Worm (Caenorhabditis elegans) whole organism, L4 larva: ENCODE results near the gene T07G12.3.

Experiments used
- F10B5.3 ChIP-seq: sonication (generic microtip); optimal IDR thresholded peaks from 2 replicates; lab custom pipeline; 2016; ENCODE audit warnings: mild to moderate bottlenecking, missing genetic modification characterization, missing compliant biosample characterization
- F44E2.7 ChIP-seq: fragments of 200-800 bp; sonication (Bioruptor generic); IDR thresholded peaks from 2 replicates; pipeline ENCODE4 v2.1.2; 2022; ENCODE audit warnings: missing genetic modification characterization, missing compliant biosample characterization
- R02D3.7 ChIP-seq: fragments of 150-350 bp; sonication (generic microtip); optimal IDR thresholded peaks from 3 replicates; lab custom pipeline; 2014; ENCODE audit warnings: missing biosample characterization, missing genetic modification characterization
- T20F7.1 ChIP-seq: fragments of 200-800 bp; sonication (Bioruptor generic); optimal IDR thresholded peaks from 2 replicates; lab custom pipeline; 2018; ENCODE audit warnings: mild to moderate bottlenecking, missing genetic modification characterization, missing compliant biosample characterization
- Y105C5A.15 ChIP-seq: fragments of 200-800 bp; sonication (Bioruptor generic); IDR thresholded peaks from 2 replicates; pipeline ENCODE4 v1.3.6; 2022; ENCODE audit warnings: missing genetic modification characterization, missing compliant biosample characterization
- Y5F2A.4 ChIP-seq: fragments of 200-800 bp; sonication (Bioruptor generic); optimal IDR thresholded peaks from 2 replicates; lab custom pipeline; 2018; ENCODE audit warnings: mild to moderate bottlenecking, missing genetic modification characterization, missing compliant biosample characterization
- Y75B8A.6 ChIP-seq: fragments of 200-800 bp; sonication (Bioruptor generic); IDR thresholded peaks from 2 replicates; pipeline ENCODE4 v1.3.6; 2022; ENCODE audit warnings: missing genetic modification reagents, missing genetic modification characterization, missing compliant biosample characterization
- aha-1 ChIP-seq: fragments of 150-350 bp; peaks from one replicate; lab custom pipeline; 2014; ENCODE audit warnings: missing biosample characterization, missing genetic modification characterization
- arid-1 ChIP-seq: fragments of 200-800 bp; sonication (Bioruptor generic); conservative IDR thresholded peaks from 2 replicates; pipeline ENCODE4 v1.3.6; 2022; ENCODE audit warnings: missing genetic modification reagents, missing genetic modification characterization, missing compliant biosample characterization
- ceh-20 ChIP-seq: fragments of 200-800 bp; sonication (Bioruptor generic); IDR thresholded peaks from 2 replicates; pipeline ENCODE4 v1.3.6; 2022; ENCODE audit warnings: missing genetic modification reagents, missing genetic modification characterization, missing compliant biosample characterization
- ceh-28 ChIP-seq: fragments of 150-350 bp; optimal IDR thresholded peaks from 2 replicates; lab custom pipeline; 2014; ENCODE audit warnings: missing biosample characterization, missing genetic modification reagents, missing genetic modification characterization
- ceh-44 ChIP-seq: fragments of 200-800 bp; sonication (Bioruptor generic); IDR thresholded peaks from 2 replicates; pipeline ENCODE4 v1.3.6; 2022; ENCODE audit warnings: missing genetic modification reagents, missing genetic modification characterization, missing compliant biosample characterization
- ceh-62 ChIP-seq: sonication (generic microtip); optimal IDR thresholded peaks from 2 replicates; lab custom pipeline; 2017; ENCODE audit warnings: missing biosample characterization, missing genetic modification characterization
- ceh-82 ChIP-seq: sonication (generic microtip); optimal IDR thresholded peaks from 2 replicates; lab custom pipeline; 2017; ENCODE audit warnings: missing biosample characterization, missing genetic modification characterization
- ces-1 ChIP-seq: fragments of 150-350 bp; sonication (generic microtip); optimal IDR thresholded peaks from 4 replicates; lab custom pipeline; 2014; ENCODE audit warnings: missing biosample characterization, missing genetic modification reagents, missing genetic modification characterization
- daf-12 ChIP-seq: fragments of 150-350 bp; optimal IDR thresholded peaks from 2 replicates; lab custom pipeline; 2014; ENCODE audit warnings: missing biosample characterization, missing genetic modification reagents, missing genetic modification characterization
- dmd-6 ChIP-seq: fragments of 200-800 bp; sonication (Bioruptor generic); IDR thresholded peaks from 2 replicates; pipeline ENCODE4 v1.3.6; 2022; ENCODE audit warnings: missing genetic modification reagents, missing genetic modification characterization, missing compliant biosample characterization
- gei-8 ChIP-seq: fragments of 200-800 bp; sonication (Bioruptor generic); optimal IDR thresholded peaks from 2 replicates; lab custom pipeline; 2018; ENCODE audit warnings: mild to moderate bottlenecking, missing genetic modification characterization, missing compliant biosample characterization
- hif-1 ChIP-seq, 2 experiments: sonication (generic microtip); optimal IDR thresholded peaks; 2 replicates each; lab custom pipeline; 2016 to 2017; ENCODE audit warnings: missing compliant biosample characterization in 2 of 2, missing genetic modification characterization in 2 of 2, missing genetic modification reagents in 2 of 2, missing genotype in 2 of 2, mild to moderate bottlenecking in 1 of 2
- hmg-1.1 ChIP-seq: fragments of 200-800 bp; sonication (Bioruptor generic); IDR thresholded peaks from 2 replicates; pipeline ENCODE4 v1.3.6; 2022; ENCODE audit warnings: missing genetic modification reagents, missing genetic modification characterization, missing compliant biosample characterization
- lin-1 ChIP-seq: fragments of 200-800 bp; sonication (Bioruptor generic); IDR thresholded peaks from 2 replicates; pipeline ENCODE4 v1.3.6; 2022; ENCODE audit warnings: missing genetic modification reagents, missing genetic modification characterization, missing compliant biosample characterization
- lin-38 ChIP-seq: fragments of 200-800 bp; sonication (Bioruptor generic); IDR thresholded peaks from 2 replicates; pipeline ENCODE4 v1.3.6; 2022; ENCODE audit warnings: missing genetic modification reagents, missing genetic modification characterization, missing compliant biosample characterization
- madf-5 ChIP-seq, 2 experiments: fragments of 200-800 bp; sonication (Bioruptor generic); IDR thresholded peaks; 2 replicates each; pipeline ENCODE4 v1.3.6; 2022; ENCODE audit warnings: missing compliant biosample characterization in 2 of 2, missing genetic modification characterization in 2 of 2
- madf-9 ChIP-seq: fragments of 200-800 bp; sonication (Bioruptor generic); conservative IDR thresholded peaks from 2 replicates; pipeline ENCODE4 v1.3.6; 2022; ENCODE audit warnings: missing genetic modification reagents, missing genetic modification characterization, missing compliant biosample characterization
- mdt-29 ChIP-seq: fragments of 200-800 bp; sonication (Bioruptor generic); IDR thresholded peaks from 2 replicates; pipeline ENCODE4 v1.3.6; 2022; ENCODE audit warnings: missing genetic modification reagents, missing genetic modification characterization, missing compliant biosample characterization
- nhr-102 ChIP-seq: sonication (generic microtip); optimal IDR thresholded peaks from 2 replicates; lab custom pipeline; 2016; ENCODE audit warnings: mild to moderate bottlenecking, missing genetic modification characterization, moderate library complexity, missing compliant biosample characterization
- nhr-42 ChIP-seq: fragments of 200-800 bp; sonication (Bioruptor generic); IDR thresholded peaks from 2 replicates; pipeline ENCODE4 v1.3.6; 2022; ENCODE audit warnings: missing genetic modification characterization, missing compliant biosample characterization
- nhr-76 ChIP-seq: fragments of 150-350 bp; optimal IDR thresholded peaks from 2 replicates; lab custom pipeline; 2014; ENCODE audit warnings: missing biosample characterization, missing genetic modification characterization
- sdz-12 ChIP-seq: fragments of 200-800 bp; sonication (Bioruptor generic); optimal IDR thresholded peaks from 2 replicates; lab custom pipeline; 2018; ENCODE audit warnings: mild to moderate bottlenecking, missing genetic modification characterization, missing compliant biosample characterization
- set-16 ChIP-seq: fragments of 200-800 bp; sonication (Bioruptor generic); IDR thresholded peaks from 2 replicates; pipeline ENCODE4 v1.3.6; 2022; ENCODE audit warnings: missing genetic modification reagents, missing genetic modification characterization, missing compliant biosample characterization
- spr-1 ChIP-seq: sonication (generic microtip); optimal IDR thresholded peaks from 2 replicates; lab custom pipeline; 2016; ENCODE audit warnings: mild to moderate bottlenecking, missing genetic modification characterization, missing compliant biosample characterization
- tra-1 ChIP-seq: fragments of 200-800 bp; sonication (Bioruptor generic); IDR thresholded peaks from 2 replicates; pipeline ENCODE4 v1.3.6; 2022; ENCODE audit warnings: missing genetic modification reagents, missing genetic modification characterization, missing compliant biosample characterization
- unc-39 ChIP-seq: sonication (generic microtip); optimal IDR thresholded peaks from 2 replicates; lab custom pipeline; 2017; ENCODE audit warnings: missing biosample characterization, missing genetic modification characterization
- unc-62 ChIP-seq, 3 experiments: fragments of 150-350 bp in 1 of 3; sonication (generic microtip); optimal IDR thresholded peaks in 2 of 3; peaks in 1 of 3; 1 replicate in 1 of 3; 2 replicates in 2 of 3; lab custom pipeline; 2014 to 2017; ENCODE audit warnings: missing biosample characterization in 3 of 3, missing genetic modification characterization in 3 of 3, missing genetic modification reagents in 3 of 3, missing genotype in 1 of 3
- zfp-2 ChIP-seq: sonication (generic microtip); optimal IDR thresholded peaks from 2 replicates; lab custom pipeline; 2016; ENCODE audit warnings: mild to moderate bottlenecking, missing genetic modification characterization, missing compliant biosample characterization
- zip-2 ChIP-seq: fragments of 150-350 bp; optimal IDR thresholded peaks from 2 replicates; lab custom pipeline; 2014; ENCODE audit warnings: missing biosample characterization, missing genetic modification characterization

Gene T07G12.3

DNA sequence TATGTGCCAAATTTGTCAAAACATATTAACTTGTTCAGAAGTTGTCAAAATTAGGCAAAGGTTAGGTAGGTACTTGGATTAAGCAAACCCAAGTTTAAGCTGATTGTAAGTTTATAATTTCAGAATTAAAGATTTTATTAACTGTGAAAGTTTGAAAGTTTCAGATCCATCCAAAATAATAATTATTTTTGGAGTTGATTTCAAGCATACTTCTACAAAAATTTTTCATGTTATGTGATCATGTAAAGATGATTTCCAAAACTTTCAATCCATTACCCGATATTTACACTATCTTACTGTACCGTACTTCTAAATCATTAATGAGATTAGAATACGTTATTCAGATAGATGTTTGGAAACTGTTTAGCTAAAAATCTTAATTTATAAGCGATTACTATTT, 30.9 kb downstream of the T07G12.3 start:
- TF ChIP-seq tra-1, result no peak
- TF ChIP-seq Y105C5A.15 (GFP tag; lab: Robert Waterston, UW), result no peak
- no peak for TF ChIP-seq ceh-28 (tag; lab: Kevin White, UChicago)
- peak; percentile 97 for TF ChIP-seq aha-1

DNA sequence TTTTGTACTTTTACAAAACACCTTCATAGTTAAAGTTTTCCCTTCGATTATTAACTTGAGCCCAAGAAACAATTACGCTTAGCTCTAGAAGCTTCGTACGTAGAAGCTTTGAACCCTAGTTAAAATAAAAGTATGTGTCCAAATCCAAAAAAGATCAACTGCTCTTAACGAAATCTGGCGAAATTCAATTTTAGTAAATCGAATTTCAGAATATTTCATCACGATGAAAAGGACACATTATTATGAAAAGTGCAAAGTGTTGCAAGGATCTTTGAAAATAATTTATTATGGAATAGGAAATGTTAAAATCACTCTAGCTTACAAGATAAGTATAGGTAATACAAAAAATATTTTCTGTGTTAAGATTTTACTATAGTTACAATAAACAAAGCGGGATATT, 31.5 kb downstream of the T07G12.3 start:
- TF ChIP-seq sdz-12 (GFP tag; lab: Kevin White, UChicago), result no peak
- TF ChIP-seq madf-5 (GFP tag; IDR thresholded peaks at IDR 0.05; lab: Robert Waterston, UW), result no peak
- TF ChIP-seq tra-1, result no peak
- peak; percentile 68 for TF ChIP-seq ces-1 (GFP tag; lab: Kevin White, UChicago)
- TF ChIP-seq hmg-1.1 (GFP tag; lab: Robert Waterston, UW), result no peak
- no peak for TF ChIP-seq nhr-42

DNA sequence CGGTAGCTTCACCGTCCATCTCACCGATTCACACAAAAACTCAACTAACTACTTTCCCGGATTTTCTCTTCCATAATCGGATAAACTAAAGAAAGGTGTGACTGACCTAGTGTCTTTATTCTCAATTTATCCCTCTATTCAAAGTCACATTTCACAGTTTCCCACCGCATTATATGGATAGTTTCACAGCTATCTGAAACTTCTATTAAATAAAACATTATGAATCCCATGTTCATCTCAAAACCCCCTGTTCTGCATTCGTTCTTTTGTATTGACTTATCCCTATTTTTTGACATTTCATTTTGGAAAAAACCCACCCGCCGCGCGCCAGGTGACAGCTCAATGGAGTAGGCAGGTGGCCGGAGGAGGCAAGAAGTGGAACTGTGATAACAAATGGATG, 34.1 kb downstream of the T07G12.3 start:
- peak in 1 of 2 experiments; percentile 95 for TF ChIP-seq unc-62 (GFP tag; optimal IDR thresholded peaks at IDR 0.05 in 1 of 2; lab: Kevin White, UChicago)
- no peak for TF ChIP-seq unc-62 (tag; optimal IDR thresholded peaks at IDR 0.05; lab: Kevin White, UChicago)
- TF ChIP-seq ceh-62 (tag; lab: Kevin White, UChicago), result no peak
- no peak for TF ChIP-seq ceh-44
- TF ChIP-seq zfp-2, result no peak
- TF ChIP-seq daf-12 (tag; lab: Kevin White, UChicago), result no peak
- no peak for TF ChIP-seq arid-1 (GFP tag; lab: Robert Waterston, UW)
- TF ChIP-seq, all 104 proteins: peak for 1

DNA sequence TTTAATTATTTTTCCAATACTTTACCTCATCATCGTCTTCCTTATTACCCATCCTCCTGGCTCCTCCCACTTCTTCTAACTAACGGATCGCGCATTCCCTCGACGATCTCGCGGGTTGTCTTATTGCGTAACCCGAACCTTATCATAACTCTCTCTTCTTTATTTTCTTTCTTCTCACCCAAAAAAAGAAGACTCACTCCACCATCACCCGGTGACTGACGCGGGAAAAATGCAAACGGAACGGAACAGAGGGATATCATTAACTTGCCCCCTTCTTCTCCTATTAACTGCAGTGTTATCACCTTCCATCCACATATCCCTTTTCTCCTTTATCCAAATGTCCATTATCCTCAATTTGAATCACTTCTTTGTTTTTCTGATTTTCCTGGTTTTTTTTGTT, 36.3 kb downstream of the T07G12.3 start:
- no peak for TF ChIP-seq set-16 (GFP tag; lab: Robert Waterston, UW)
- no peak for TF ChIP-seq lin-1 (GFP tag; lab: Robert Waterston, UW)
- TF ChIP-seq zip-2 (tag; lab: Kevin White, UChicago), result no peak
- no peak for TF ChIP-seq T20F7.1 (GFP tag; lab: Kevin White, UChicago)
- TF ChIP-seq unc-62 (GFP tag; optimal IDR thresholded peaks at IDR 0.05 in 1 of 2; lab: Kevin White, UChicago), result no peak
- no peak for TF ChIP-seq unc-62 (tag; optimal IDR thresholded peaks at IDR 0.05; lab: Kevin White, UChicago)
- no peak for TF ChIP-seq spr-1 (tag; lab: Kevin White, UChicago)
- TF ChIP-seq nhr-76 (tag; lab: Kevin White, UChicago), result no peak
- TF ChIP-seq F10B5.3, result no peak
- no peak for TF ChIP-seq R02D3.7
- no peak for TF ChIP-seq Y75B8A.6
- no peak for TF ChIP-seq F44E2.7 (GFP tag; lab: Robert Waterston, UW)
- TF ChIP-seq Y5F2A.4 (GFP tag; lab: Kevin White, UChicago), result no peak
- TF ChIP-seq mdt-29, result no peak
- TF ChIP-seq gei-8 (GFP tag; lab: Kevin White, UChicago), result no peak
- no peak for TF ChIP-seq ceh-82 (tag; lab: Kevin White, UChicago)
- TF ChIP-seq unc-39, result no peak
- no peak for TF ChIP-seq dmd-6

DNA sequence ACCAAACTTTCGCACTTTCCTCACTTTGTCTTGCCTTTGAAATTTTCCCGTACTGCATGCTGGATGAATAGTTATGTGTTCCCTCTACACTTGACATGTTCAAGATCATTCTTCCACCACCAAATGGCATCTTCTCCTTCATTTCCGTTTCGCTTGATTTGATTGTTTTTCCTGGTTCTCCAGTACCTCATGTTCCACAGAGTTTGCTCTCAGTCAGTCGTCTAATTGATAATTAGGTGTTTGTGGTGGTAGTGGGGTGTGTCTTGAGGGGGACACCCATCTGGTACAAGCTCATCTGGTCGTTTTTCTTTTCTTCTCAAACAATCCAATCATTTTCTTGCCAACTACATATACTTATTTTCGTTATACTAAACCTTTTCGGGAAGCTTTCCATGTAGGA, 37.3 kb downstream of the T07G12.3 start:
- TF ChIP-seq ceh-20, result no peak
- no peak for TF ChIP-seq madf-9 (GFP tag; lab: Robert Waterston, UW)
- TF ChIP-seq hif-1 (tag; optimal IDR thresholded peaks at IDR 0.05; lab: Kevin White, UChicago), result no peak
- TF ChIP-seq lin-38 (GFP tag; lab: Robert Waterston, UW), result no peak
- no peak for TF ChIP-seq T20F7.1 (GFP tag; lab: Kevin White, UChicago)
- TF ChIP-seq madf-5 (GFP tag; IDR thresholded peaks at IDR 0.05; lab: Robert Waterston, UW), result no peak
- TF ChIP-seq nhr-102, result no peak
